Worm (Caenorhabditis elegans): Measurements from ENCODE around the gene vps-29.

vps-29 gene

ce11 chrIII:10096525-10096972 lies 16.3 kb downstream of the vps-29 start:
- TF ChIP-seq lin-15B (tag; optimal IDR thresholded peaks at IDR 0.05), result peak; percentile 76
- TF ChIP-seq mml-1 (tag; optimal IDR thresholded peaks at IDR 0.05), result no peak
- TF ChIP-seq nhr-237 (tag; optimal IDR thresholded peaks at IDR 0.05), result no peak
- TF ChIP-seq ztf-11 (tag; optimal IDR thresholded peaks at IDR 0.05), result no peak
- TF ChIP-seq nhr-67 (tag; optimal IDR thresholded peaks at IDR 0.05), result no peak
- TF ChIP-seq pha-4 (tag; optimal IDR thresholded peaks at IDR 0.05), result peak; percentile 96
- TF ChIP-seq fkh-10 (GFP tag; optimal IDR thresholded peaks at IDR 0.05), result no peak
- no peak for TF ChIP-seq elt-3 (tag; optimal IDR thresholded peaks at IDR 0.05)
- TF ChIP-seq skn-1 (tag; optimal IDR thresholded peaks at IDR 0.05), result peak; percentile 62
- peak; percentile 96 for TF ChIP-seq mdl-1 (tag; optimal IDR thresholded peaks at IDR 0.05)
- peak; percentile 67 for TF ChIP-seq tbx-2 (tag; optimal IDR thresholded peaks at IDR 0.05)
- no peak for TF ChIP-seq nhr-28 (tag; optimal IDR thresholded peaks at IDR 0.05)
- TF ChIP-seq elt-1 (tag; optimal IDR thresholded peaks at IDR 0.05), result peak; percentile 54
- TF ChIP-seq egl-27 (tag; optimal IDR thresholded peaks at IDR 0.05), result peak; percentile 47
- peak; percentile 78 for TF ChIP-seq elt-2 (tag; optimal IDR thresholded peaks at IDR 0.05)
- no peak for TF ChIP-seq ZK546.5 (tag; optimal IDR thresholded peaks at IDR 0.05)
- TF ChIP-seq egl-5 (tag; optimal IDR thresholded peaks at IDR 0.05), result peak; percentile 80
- TF ChIP-seq R02D3.7 (tag; optimal IDR thresholded peaks at IDR 0.05), result peak; percentile 77
- peak; percentile 52 for TF ChIP-seq snpc-4 (tag; optimal IDR thresholded peaks at IDR 0.05)
- peak; percentile 90 for TF ChIP-seq nhr-25 (tag; optimal IDR thresholded peaks at IDR 0.05)
- peak; percentile 66 for TF ChIP-seq zag-1 (tag; optimal IDR thresholded peaks at IDR 0.05)
- TF ChIP-seq nhr-76 (tag; optimal IDR thresholded peaks at IDR 0.05), result no peak
- TF ChIP-seq ceh-9 (tag; optimal IDR thresholded peaks at IDR 0.05), result no peak
- TF ChIP-seq lin-39 (tag; optimal IDR thresholded peaks at IDR 0.05), result peak; percentile 83
- TF ChIP-seq daf-12 (tag; optimal IDR thresholded peaks at IDR 0.05), result no peak
- peak; percentile 85 for TF ChIP-seq ceh-82 (tag; optimal IDR thresholded peaks at IDR 0.05)
- no peak for TF ChIP-seq fos-1 (tag; optimal IDR thresholded peaks at IDR 0.05)
- no peak for TF ChIP-seq sea-2 (GFP tag; optimal IDR thresholded peaks at IDR 0.05)
- TF ChIP-seq hmg-11 (tag; optimal IDR thresholded peaks at IDR 0.05), result peak; percentile 99
- no peak for TF ChIP-seq eor-1 (tag; optimal IDR thresholded peaks at IDR 0.05)
- no peak for TF ChIP-seq ztf-4 (tag; optimal IDR thresholded peaks at IDR 0.05)
- TF ChIP-seq pqm-1 (tag; optimal IDR thresholded peaks at IDR 0.05), result peak; percentile 72
- TF ChIP-seq nhr-77 (tag; optimal IDR thresholded peaks at IDR 0.05), result peak; percentile 80
- TF ChIP-seq nfya-1 (tag; optimal IDR thresholded peaks at IDR 0.05; ENCODE audit: insufficient read depth), result peak; percentile 99
- TF ChIP-seq nhr-12 (tag; optimal IDR thresholded peaks at IDR 0.05), result no peak
- peak; percentile 95 for TF ChIP-seq ceh-28 (tag; optimal IDR thresholded peaks at IDR 0.05)
- TF ChIP-seq nhr-23 (tag; optimal IDR thresholded peaks at IDR 0.05), result peak; percentile 79
- TF ChIP-seq nhr-43 (tag; optimal IDR thresholded peaks at IDR 0.05; ENCODE audit: poor library complexity, severe bottlenecking), result peak; percentile 77
- no peak for TF ChIP-seq unc-39 (tag; optimal IDR thresholded peaks at IDR 0.05)
- TF ChIP-seq aly-2 (tag; optimal IDR thresholded peaks at IDR 0.05), result no peak
- TF ChIP-seq jun-1 (tag; optimal IDR thresholded peaks at IDR 0.05), result peak; percentile 90
- TF ChIP-seq fkh-2 (tag; optimal IDR thresholded peaks at IDR 0.05), result no peak
- TF ChIP-seq lsy-12 (tag; optimal IDR thresholded peaks at IDR 0.05), result peak; percentile 76
- TF ChIP-seq ceh-16 (tag; optimal IDR thresholded peaks at IDR 0.05), result no peak
- TF ChIP-seq nhr-11 (tag; optimal IDR thresholded peaks at IDR 0.05), result peak; percentile 16
- no peak for TF ChIP-seq ama-1 (optimal IDR thresholded peaks at IDR 0.05)
- peak; percentile 96 for TF ChIP-seq unc-62 (GFP tag; optimal IDR thresholded peaks at IDR 0.05)

ce11 chrIII:10095377-10095776 lies 17.5 kb downstream of the vps-29 start:
- TF ChIP-seq pha-4 (tag; optimal IDR thresholded peaks at IDR 0.05), result peak; percentile 47
- peak; percentile 33 for TF ChIP-seq elt-2 (tag; optimal IDR thresholded peaks at IDR 0.05)
- no peak for TF ChIP-seq nhr-67 (tag; optimal IDR thresholded peaks at IDR 0.05)
- TF ChIP-seq ama-1 (optimal IDR thresholded peaks at IDR 0.05), result peak; percentile 52
- TF ChIP-seq nhr-28 (tag; optimal IDR thresholded peaks at IDR 0.05), result no peak
- TF ChIP-seq nfya-1 (tag; optimal IDR thresholded peaks at IDR 0.05; ENCODE audit: insufficient read depth), result peak; percentile 34

Measured in whole organism, L3 larva.